Worm (Caenorhabditis elegans) whole organism, L1 larva: ENCODE measurements around the gene C01G5.3.

Experiments used
- elt-2 ChIP-seq: sonication (generic microtip); optimal IDR thresholded peaks from 2 replicates; lab custom pipeline; 2016; ENCODE audit warnings: missing genetic modification characterization, mild to moderate bottlenecking, inconsistent platforms, missing compliant biosample characterization, missing genetic modification reagents
- lin-39 ChIP-seq: fragments of 150-350 bp; optimal IDR thresholded peaks from 2 replicates; lab custom pipeline; 2014; ENCODE audit warnings: missing biosample characterization, missing genetic modification reagents, missing genetic modification characterization
- nhr-237 ChIP-seq: fragments of 150-350 bp; optimal IDR thresholded peaks from 2 replicates; lab custom pipeline; 2014; ENCODE audit warnings: missing biosample characterization, missing genetic modification characterization
- nhr-85 ChIP-seq: sonication (generic microtip); peaks from one replicate; lab custom pipeline; 2016; ENCODE audit warnings: missing genetic modification characterization, inconsistent platforms, missing compliant biosample characterization
- pqm-1 ChIP-seq: sonication (generic microtip); optimal IDR thresholded peaks from 3 replicates; lab custom pipeline; 2017; ENCODE audit warnings: missing biosample characterization, missing genetic modification characterization
- snpc-4 ChIP-seq: fragments of 150-350 bp; optimal IDR thresholded peaks from 2 replicates; lab custom pipeline; 2014; ENCODE audit warnings: missing biosample characterization, missing genetic modification characterization
- sptf-1 ChIP-seq: fragments of 150-350 bp; optimal IDR thresholded peaks from 2 replicates; lab custom pipeline; 2014; ENCODE audit warnings: missing biosample characterization, missing genetic modification characterization
- unc-130 ChIP-seq: fragments of 150-350 bp; optimal IDR thresholded peaks from 2 replicates; lab custom pipeline; 2017; ENCODE audit warnings: missing biosample characterization, missing genetic modification characterization, inconsistent platforms
- unc-30 ChIP-seq: sonication (generic microtip); optimal IDR thresholded peaks from 2 replicates; lab custom pipeline; 2017; ENCODE audit warnings: missing biosample characterization, missing genetic modification characterization

- TF ChIP-seq nhr-237 (no peak), sptf-1 (no peak), pqm-1 (no peak), lin-39 (tag; lab: Kevin White, UChicago) (no peak), elt-2 (tag; lab: Kevin White, UChicago) (no peak), snpc-4 (tag; lab: Kevin White, UChicago) (no peak), unc-30 (tag; lab: Kevin White, UChicago) (no peak), nhr-85 (no peak), unc-130 (tag; lab: Kevin White, UChicago) (no peak)
These were observed 24.2 kb upstream of the C01G5.3 start for ce11 chrIV:6511767-6512166.
